Fruit fly (Drosophila melanogaster) whole organism, embryonic: ENCODE data around the gene msn.
A peak's percentile ranks its signal among the peaks of the same experiment; 100 is the strongest.

ENCODE experiments used
- Antp ChIP-seq: fragments of 200-800 bp; sonication (Bioruptor generic); optimal IDR thresholded peaks from 3 replicates; lab custom pipeline; 2016; ENCODE audit warnings: missing biosample characterization, missing genetic modification characterization
- Awh ChIP-seq: fragments of 200-800 bp; sonication (Bioruptor generic); IDR thresholded peaks from 2 replicates; pipeline ENCODE4, ENCODE4 v1.3.6; 2022; ENCODE audit warnings: missing biosample characterization, missing genetic modification characterization
- CG10431 ChIP-seq: fragments of 200-800 bp; sonication (Bioruptor generic); optimal IDR thresholded peaks from 3 replicates; lab custom pipeline; 2018; ENCODE audit warnings: missing biosample characterization, mild to moderate bottlenecking, missing genetic modification characterization
- CG10979 ChIP-seq: fragments of 200-800 bp; sonication (Bioruptor generic); optimal IDR thresholded peaks from 2 replicates; lab custom pipeline; 2018; ENCODE audit warnings: missing biosample characterization, mild to moderate bottlenecking, missing genetic modification characterization, moderate library complexity
- CG1233 ChIP-seq: fragments of 200-800 bp; sonication (Bioruptor generic); optimal IDR thresholded peaks from 4 replicates; lab custom pipeline; 2018; ENCODE audit warnings: missing biosample characterization, mild to moderate bottlenecking, missing genetic modification characterization
- CG13894 ChIP-seq: fragments of 200-800 bp; sonication (Bioruptor generic); optimal IDR thresholded peaks from 3 replicates; lab custom pipeline; 2018; ENCODE audit warnings: missing biosample characterization, mild to moderate bottlenecking, missing genetic modification characterization, moderate library complexity
- CG1529 ChIP-seq: fragments of 200-800 bp; sonication (Bioruptor generic); optimal IDR thresholded peaks from 3 replicates; lab custom pipeline; 2018; ENCODE audit warnings: missing biosample characterization, missing genetic modification characterization
- CG15514 ChIP-seq: fragments of 200-800 bp; sonication (Bioruptor generic); optimal IDR thresholded peaks from 3 replicates; lab custom pipeline; 2017; ENCODE audit warnings: missing biosample characterization, missing genetic modification characterization, mild to moderate bottlenecking, moderate library complexity, missing genetic modification reagents
- CG2202 ChIP-seq: fragments of 200-800 bp; sonication (Bioruptor generic); optimal IDR thresholded peaks from 2 replicates; lab custom pipeline; 2018; ENCODE audit warnings: missing biosample characterization, mild to moderate bottlenecking, missing genetic modification characterization
- CG2889 ChIP-seq: fragments of 200-800 bp; sonication (Bioruptor generic); IDR thresholded peaks from 3 replicates; pipeline ENCODE4 v1.3.6; 2022; ENCODE audit warnings: missing biosample characterization, missing genetic modification characterization
- CG30403 ChIP-seq: fragments of 200-800 bp; sonication (Bioruptor generic); optimal IDR thresholded peaks from 3 replicates; lab custom pipeline; 2016; ENCODE audit warnings: missing biosample characterization, missing genetic modification characterization
- CG3407 ChIP-seq: fragments of 200-800 bp; sonication (Bioruptor generic); optimal IDR thresholded peaks from 2 replicates; lab custom pipeline; 2018; ENCODE audit warnings: missing biosample characterization, mild to moderate bottlenecking, missing genetic modification characterization
- CG3838 ChIP-seq: fragments of 200-800 bp; sonication (Bioruptor generic); optimal IDR thresholded peaks from 3 replicates; lab custom pipeline; 2016; ENCODE audit warnings: missing biosample characterization, missing genetic modification characterization
- CG3995 ChIP-seq: fragments of 200-800 bp; sonication (Bioruptor generic); optimal IDR thresholded peaks from 3 replicates; lab custom pipeline; 2016; ENCODE audit warnings: missing biosample characterization, missing genetic modification characterization
- CG4282 ChIP-seq: fragments of 200-800 bp; sonication (Bioruptor generic); optimal IDR thresholded peaks from 2 replicates; lab custom pipeline; 2016; ENCODE audit warnings: missing biosample characterization, missing genetic modification characterization
- CG43689 ChIP-seq: fragments of 200-800 bp; sonication (Bioruptor generic); IDR thresholded peaks from 2 replicates; pipeline ENCODE4 v1.3.6; 2022; ENCODE audit warnings: missing biosample characterization, missing genetic modification characterization
- CG4854 ChIP-seq: fragments of 200-800 bp; sonication (Bioruptor generic); optimal IDR thresholded peaks from 2 replicates; lab custom pipeline; 2016; ENCODE audit warnings: missing biosample characterization, missing genetic modification characterization, inconsistent platforms
- CG6272 ChIP-seq: fragments of 200-800 bp; sonication (Bioruptor generic); IDR thresholded peaks from 2 replicates; pipeline ENCODE4 v1.3.6; 2022; ENCODE audit warnings: missing biosample characterization, missing genetic modification characterization
- CG6765 ChIP-seq: fragments of 200-800 bp; sonication (Bioruptor generic); optimal IDR thresholded peaks from 3 replicates; lab custom pipeline; 2017; ENCODE audit warnings: missing biosample characterization, mild to moderate bottlenecking, missing genetic modification characterization
- CG7357 ChIP-seq: fragments of 200-800 bp; sonication (Bioruptor generic); IDR thresholded peaks from 3 replicates; pipeline ENCODE4 v1.3.6; 2022; ENCODE audit warnings: missing biosample characterization, missing genetic modification characterization
- CG7786 ChIP-seq: fragments of 200-800 bp; sonication (Bioruptor generic); optimal IDR thresholded peaks from 2 replicates; lab custom pipeline; 2016; ENCODE audit warnings: missing biosample characterization, missing genetic modification characterization
- CG8765 ChIP-seq: fragments of 200-800 bp; sonication (Bioruptor generic); IDR thresholded peaks from 2 replicates; pipeline ENCODE4 v1.3.6; 2022; ENCODE audit warnings: missing biosample characterization, missing genetic modification characterization
- CTCF ChIP-seq: fragments of 200-800 bp; sonication (Bioruptor generic); optimal IDR thresholded peaks from 2 replicates; lab custom pipeline; 2017; ENCODE audit warnings: missing biosample characterization, mild to moderate bottlenecking, missing genetic modification characterization, moderate library complexity
- Dad ChIP-seq: fragments of 200-800 bp; sonication (Bioruptor generic); optimal IDR thresholded peaks from 3 replicates; lab custom pipeline; 2016; ENCODE audit warnings: missing biosample characterization, missing genetic modification characterization
- Eip74EF ChIP-seq, 2 experiments: fragments of 200-800 bp in 1 of 2; fragments of >200 bp in 1 of 2; sonication (Bioruptor generic) in 1 of 2; optimal IDR thresholded peaks; 2 replicates each; lab custom pipeline; 2017 to 2019; ENCODE audit warnings: missing biosample characterization in 2 of 2, missing genetic modification characterization in 2 of 2, mild to moderate bottlenecking in 1 of 2, moderate library complexity in 1 of 2
- GATAe ChIP-seq: fragments of 200-800 bp; sonication (Bioruptor generic); conservative IDR thresholded peaks from 2 replicates; pipeline ENCODE4 v1.3.6; 2022; ENCODE audit warnings: missing biosample characterization, missing genetic modification characterization
- Hsf ChIP-seq: fragments of 200-800 bp; sonication (Bioruptor generic); optimal IDR thresholded peaks from 3 replicates; lab custom pipeline; 2016; ENCODE audit warnings: missing biosample characterization, missing genetic modification characterization
- Jarid2 ChIP-seq: fragments of 200-800 bp; sonication (Bioruptor generic); optimal IDR thresholded peaks from 3 replicates; lab custom pipeline; 2017; ENCODE audit warnings: mild to moderate bottlenecking, missing biosample characterization, missing genetic modification reagents, missing genetic modification characterization
- Myb ChIP-seq: fragments of 200-800 bp; sonication (Bioruptor generic); optimal IDR thresholded peaks from 2 replicates; lab custom pipeline; 2016; ENCODE audit warnings: missing biosample characterization, missing genetic modification characterization
- Nf-YC ChIP-seq: fragments of 200-800 bp; optimal IDR thresholded peaks from 3 replicates; lab custom pipeline; 2019; ENCODE audit warnings: missing biosample characterization, mild to moderate bottlenecking, missing genetic modification characterization, moderate library complexity
- Optix ChIP-seq: fragments of 200-800 bp; sonication (Bioruptor generic); IDR thresholded peaks from 3 replicates; pipeline ENCODE4 v1.3.6; 2022; ENCODE audit warnings: missing biosample characterization, missing genetic modification characterization
- PHDP ChIP-seq: fragments of 200-800 bp; sonication (Bioruptor generic); optimal IDR thresholded peaks from 3 replicates; lab custom pipeline; 2018; ENCODE audit warnings: missing biosample characterization, mild to moderate bottlenecking, missing genetic modification characterization, moderate library complexity
- Pdp1 ChIP-seq, 2 experiments: fragments of 200-800 bp; sonication (Bioruptor generic); optimal IDR thresholded peaks; 3 replicates each; lab custom pipeline; 2016; ENCODE audit warnings: missing biosample characterization in 2 of 2, missing genetic modification characterization in 2 of 2, mild to moderate bottlenecking in 1 of 2, moderate library complexity in 1 of 2
- Stat92E ChIP-seq, 3 experiments: fragments of >200 bp in 2 of 3; fragments of 200-800 bp in 1 of 3; sonication (Bioruptor generic) in 1 of 3; optimal IDR thresholded peaks; 2 replicates each; lab custom pipeline; 2017 to 2019; ENCODE audit warnings: missing biosample characterization in 3 of 3, missing genetic modification characterization in 3 of 3, mild to moderate bottlenecking in 1 of 3, moderate library complexity in 1 of 3
- cato ChIP-seq: fragments of 200-800 bp; sonication (Bioruptor generic); optimal IDR thresholded peaks from 2 replicates; lab custom pipeline; 2016; ENCODE audit warnings: missing biosample characterization, missing genetic modification characterization, borderline replicate concordance
- caup ChIP-seq: fragments of 200-800 bp; sonication (Bioruptor generic); optimal IDR thresholded peaks from 3 replicates; lab custom pipeline; 2017; ENCODE audit warnings: missing biosample characterization, mild to moderate bottlenecking, missing genetic modification characterization, moderate library complexity; ENCODE audit not compliant: severe bottlenecking
- dan ChIP-seq: fragments of 200-800 bp; sonication (Bioruptor generic); IDR thresholded peaks from 2 replicates; pipeline ENCODE4 v1.3.6; 2022; ENCODE audit warnings: missing biosample characterization, missing genetic modification characterization
- en ChIP-seq: fragments of 200-800 bp; sonication (Bioruptor generic); optimal IDR thresholded peaks from 2 replicates; lab custom pipeline; 2016; ENCODE audit warnings: missing biosample characterization, missing genetic modification characterization
- fd3F ChIP-seq: fragments of 200-800 bp; sonication (Bioruptor generic); optimal IDR thresholded peaks from 2 replicates; lab custom pipeline; 2018; ENCODE audit warnings: missing biosample characterization, mild to moderate bottlenecking, missing genetic modification characterization, moderate library complexity
- hth ChIP-seq: fragments of >200 bp; optimal IDR thresholded peaks from 2 replicates; lab custom pipeline; 2017; ENCODE audit warnings: inconsistent platforms
- kay ChIP-seq: fragments of 200-800 bp; sonication (Bioruptor generic); optimal IDR thresholded peaks from 2 replicates; lab custom pipeline; 2016; ENCODE audit warnings: missing biosample characterization, missing genetic modification characterization
- nau ChIP-seq: fragments of 200-800 bp; sonication (Bioruptor generic); optimal IDR thresholded peaks from 3 replicates; lab custom pipeline; 2017; ENCODE audit warnings: missing biosample characterization, mild to moderate bottlenecking, missing genetic modification characterization, missing genetic modification reagents
- onecut ChIP-seq: fragments of 200-800 bp; sonication (Bioruptor generic); IDR thresholded peaks from 2 replicates; pipeline ENCODE4 v1.3.6; 2022; ENCODE audit warnings: missing biosample characterization, missing genetic modification characterization
- peb ChIP-seq: fragments of 200-800 bp; sonication (Bioruptor generic); IDR thresholded peaks from 2 replicates; pipeline ENCODE4 v1.3.6; 2022; ENCODE audit warnings: missing biosample characterization, missing genetic modification characterization
- pho ChIP-seq: fragments of 200-800 bp; sonication (Bioruptor generic); optimal IDR thresholded peaks from 2 replicates; lab custom pipeline; 2016; ENCODE audit warnings: missing biosample characterization, missing genetic modification characterization
- rib ChIP-seq: fragments of 200-800 bp; sonication (Bioruptor generic); IDR thresholded peaks from 2 replicates; pipeline ENCODE4 v1.3.6; 2022; ENCODE audit warnings: missing biosample characterization, missing genetic modification characterization
- slou ChIP-seq: fragments of 200-800 bp; sonication (Bioruptor generic); optimal IDR thresholded peaks from 3 replicates; lab custom pipeline; 2016; ENCODE audit warnings: missing biosample characterization, missing genetic modification characterization
- so ChIP-seq: fragments of 200-800 bp; sonication (Bioruptor generic); IDR thresholded peaks from 3 replicates; pipeline ENCODE4 v1.3.6; 2022; ENCODE audit warnings: missing biosample characterization, missing genetic modification characterization
- sqz ChIP-seq: fragments of 200-800 bp; sonication (Bioruptor generic); optimal IDR thresholded peaks from 3 replicates; lab custom pipeline; 2018; ENCODE audit warnings: missing biosample characterization, mild to moderate bottlenecking, missing genetic modification characterization
- ttk ChIP-seq: fragments of 200-800 bp; sonication (Bioruptor generic); IDR thresholded peaks from 2 replicates; pipeline ENCODE4 v2.1.2; 2022; ENCODE audit warnings: missing biosample characterization, missing genetic modification characterization
- vnd ChIP-seq: fragments of 200-800 bp; sonication (Bioruptor generic); IDR thresholded peaks from 3 replicates; pipeline ENCODE4 v1.3.6; 2022; ENCODE audit warnings: missing biosample characterization, missing genetic modification characterization; ENCODE audit not compliant: partially characterized antibody
- zf30C ChIP-seq: fragments of 200-800 bp; sonication (Bioruptor generic); optimal IDR thresholded peaks from 3 replicates; lab custom pipeline; 2018; ENCODE audit warnings: missing biosample characterization, mild to moderate bottlenecking, missing genetic modification characterization

Gene msn

DNA sequence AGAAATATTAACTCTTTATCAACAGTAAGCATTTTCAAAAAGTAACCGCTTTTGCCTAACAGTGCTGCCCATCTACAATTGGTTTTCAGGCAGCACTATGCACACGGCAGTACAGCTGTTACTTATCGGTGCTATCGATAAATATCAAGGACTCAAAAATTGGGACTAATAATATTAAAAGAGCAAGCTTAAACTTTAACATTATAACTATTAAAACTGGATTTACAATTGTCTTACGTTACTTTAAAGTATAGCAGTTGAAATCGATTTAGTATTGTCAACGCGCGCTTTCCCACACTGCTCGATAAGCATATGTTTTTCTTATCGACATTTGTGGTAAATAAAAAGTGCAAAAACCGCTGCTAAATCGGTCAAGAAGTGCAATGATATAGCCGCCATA, 45.1 kb upstream of the msn start, which contains the start of the genes CG42245 and MEP-1 (continued):
- TF ChIP-seq GATAe (GFP tag; lab: Robert Waterston, UW) (no peak), ttk (GFP tag; lab: Robert Waterston, UW) (no peak), dan (no peak), Eip74EF (GFP tag; optimal IDR thresholded peaks at IDR 0.05; lab: Kevin White, UChicago) (no peak), CG10979 (peak; percentile 9), CG3838 (no peak), en (GFP tag; lab: Kevin White, UChicago) (no peak), vnd (GFP tag; lab: Robert Waterston, UW) (peak; percentile 48; the same call in 1 of the 3 replicates), caup (GFP tag; lab: Kevin White, UChicago) (peak; percentile 51), CG10431 (GFP tag; lab: Kevin White, UChicago) (peak; percentile 8), kay (GFP tag; lab: Kevin White, UChicago) (peak; percentile 42), pho (GFP tag; lab: Kevin White, UChicago) (peak; percentile 30), CG7357 (no peak), CG7786 (GFP tag; lab: Kevin White, UChicago) (peak; percentile 44), Optix (GFP tag; lab: Robert Waterston, UW) (no peak), peb (GFP tag; lab: Robert Waterston, UW) (no peak), CG6272 (GFP tag; lab: Robert Waterston, UW) (no peak), CG4282 (no peak), nau (GFP tag; lab: Kevin White, UChicago) (peak; percentile 37), CG1233 (GFP tag; lab: Kevin White, UChicago) (peak; percentile 21), CG8765 (no peak), CG15514 (GFP tag; lab: Kevin White, UChicago) (peak; percentile 64), CG30403 (GFP tag; lab: Kevin White, UChicago) (peak; percentile 57), fd3F (no peak), zf30C (no peak), CG1529 (GFP tag; lab: Kevin White, UChicago) (peak; percentile 24), hth (no peak), onecut (GFP tag; lab: Robert Waterston, UW) (no peak), CG4854 (GFP tag; lab: Kevin White, UChicago) (peak; percentile 52), CG13894 (tag; lab: Kevin White, UChicago) (peak; percentile 44), Myb (GFP tag; lab: Kevin White, UChicago) (peak; percentile 97), PHDP (tag; lab: Kevin White, UChicago) (no peak), slou (GFP tag; lab: Kevin White, UChicago) (no peak), Pdp1 (GFP tag; optimal IDR thresholded peaks at IDR 0.05; lab: Kevin White, UChicago) (peak in 1 of 2 experiments; percentile 46), CG43689 (GFP tag; lab: Robert Waterston, UW) (no peak), so (GFP tag; lab: Robert Waterston, UW) (0 out of 3 replicates have a peak, but pooled peaks have one; percentile 12), Hsf (GFP tag; lab: Kevin White, UChicago) (peak; percentile 63), Nf-YC (tag; lab: Kevin White, UChicago) (no peak), Antp (peak; percentile 38), Awh (GFP tag; lab: Robert Waterston, UW) (no peak), Dad (GFP tag; lab: Kevin White, UChicago) (peak; percentile 57), rib (GFP tag; lab: Robert Waterston, UW) (no peak), sqz (GFP tag; lab: Kevin White, UChicago) (no peak), CG3995 (GFP tag; lab: Kevin White, UChicago) (peak; percentile 34), Stat92E (GFP tag; optimal IDR thresholded peaks at IDR 0.05; lab: Kevin White, UChicago) (peak in 1 of 3 experiments; percentile 27), CG2202 (no peak), CTCF (no peak), CG3407 (GFP tag; lab: Kevin White, UChicago) (peak; percentile 16), CG2889 (no peak), cato (GFP tag; lab: Kevin White, UChicago) (peak; percentile 23), CG6765 (GFP tag; lab: Kevin White, UChicago) (no peak), Jarid2 (GFP tag; lab: Kevin White, UChicago) (no peak)
